Worm (Caenorhabditis elegans): ENCODE data around the gene F22F4.9.

F22F4.9 gene

DNA sequence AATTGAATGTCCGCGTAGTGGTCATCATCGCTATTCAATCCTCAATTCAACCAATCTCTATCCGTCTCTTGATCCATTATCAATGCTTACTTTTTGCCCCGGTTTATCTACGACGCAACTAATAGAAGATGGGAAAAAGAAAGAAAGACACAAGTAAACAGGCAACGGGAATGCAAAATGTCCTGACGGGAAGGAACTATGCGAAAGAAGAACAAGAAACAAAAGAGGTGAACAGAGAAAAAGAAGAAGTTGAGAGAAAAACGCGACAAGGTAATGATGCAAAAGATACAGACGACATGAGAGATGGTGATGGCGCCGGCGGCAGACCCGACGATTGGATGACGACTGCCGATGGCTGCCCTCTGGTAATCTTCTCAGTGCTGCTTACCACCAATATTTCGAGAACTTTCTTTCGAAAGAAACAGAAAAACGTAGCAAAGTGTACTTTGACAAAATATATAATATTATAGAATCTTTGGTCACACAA is 42.7 kb upstream of the F22F4.9 start (continued):
- TF ChIP-seq spr-1 (tag; optimal IDR thresholded peaks at IDR 0.05) (no peak), mdt-29 (GFP tag; IDR thresholded peaks at IDR 0.05) (peak; percentile 52; the same call in 1 of the 2 replicates), snpc-1.2 (GFP tag; IDR thresholded peaks at IDR 0.05) (no peak), dve-1 (tag; optimal IDR thresholded peaks at IDR 0.05; ENCODE audit: insufficient read depth) (peak; percentile 85), dmd-6 (GFP tag; IDR thresholded peaks at IDR 0.05) (peak; percentile 77; the same call in 1 of the 2 replicates), nhr-11 (tag; optimal IDR thresholded peaks at IDR 0.05) (peak; percentile 72), ceh-44 (GFP tag; IDR thresholded peaks at IDR 0.05) (no peak), rbr-2 (tag; optimal IDR thresholded peaks at IDR 0.05) (peak; percentile 40), fkh-10 (GFP tag; optimal IDR thresholded peaks at IDR 0.05) (no peak), zag-1 (tag; optimal IDR thresholded peaks at IDR 0.05) (no peak), zip-2 (tag; optimal IDR thresholded peaks at IDR 0.05) (no peak), T26A8.4 (GFP tag; IDR thresholded peaks at IDR 0.05) (no peak), F26F4.8 (GFP tag; conservative IDR thresholded peaks at IDR 0.05) (no peak), pqm-1 (tag; optimal IDR thresholded peaks at IDR 0.05) (peak; percentile 89), mep-1 (tag; optimal IDR thresholded peaks at IDR 0.05) (peak; percentile 86), lir-3 (tag; optimal IDR thresholded peaks at IDR 0.05) (no peak), unc-62 (GFP tag; optimal IDR thresholded peaks at IDR 0.05 in 1 of 2) (peak in 1 of 2 experiments; percentile 10), unc-62 (tag; optimal IDR thresholded peaks at IDR 0.05) (no peak), unc-130 (GFP tag; optimal IDR thresholded peaks at IDR 0.05) (no peak), jun-1 (tag; optimal IDR thresholded peaks at IDR 0.05) (no peak), ama-1 (optimal IDR thresholded peaks at IDR 0.05) (no peak)

DNA sequence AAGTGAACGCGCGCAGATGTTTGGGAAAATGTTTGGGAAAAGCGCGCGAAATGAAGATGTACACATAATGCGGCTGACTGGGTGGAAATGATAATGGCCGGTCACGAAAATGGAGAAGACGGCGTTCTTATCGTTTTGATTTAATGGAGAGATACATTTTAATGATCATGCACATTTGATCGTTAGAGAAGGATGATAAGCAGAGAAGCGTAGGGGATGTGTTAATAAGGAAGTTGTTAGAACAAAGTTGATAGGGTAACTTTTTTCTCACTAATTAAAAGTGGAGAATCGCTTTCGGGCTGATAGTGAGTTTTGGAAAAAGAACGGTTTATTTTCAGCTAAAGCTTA is 41.8 kb upstream of the F22F4.9 start:
- TF ChIP-seq ceh-44 (GFP tag; IDR thresholded peaks at IDR 0.05) (no peak), fkh-10 (GFP tag; optimal IDR thresholded peaks at IDR 0.05) (no peak), unc-62 (GFP tag; optimal IDR thresholded peaks at IDR 0.05 in 1 of 2) (no peak), unc-62 (tag; optimal IDR thresholded peaks at IDR 0.05) (no peak), daf-16 (GFP tag; optimal IDR thresholded peaks at IDR 0.05) (no peak), daf-16 (tag; optimal IDR thresholded peaks at IDR 0.05) (peak; percentile 0), hlh-30 (tag; optimal IDR thresholded peaks at IDR 0.05; ENCODE audit: insufficient read depth) (peak; percentile 26), nhr-6 (tag; optimal IDR thresholded peaks at IDR 0.05) (no peak), pqm-1 (tag; optimal IDR thresholded peaks at IDR 0.05) (no peak), nhr-11 (tag; optimal IDR thresholded peaks at IDR 0.05) (no peak), attf-4 (tag; optimal IDR thresholded peaks at IDR 0.05) (no peak), ama-1 (optimal IDR thresholded peaks at IDR 0.05) (no peak), nhr-41 (GFP tag; IDR thresholded peaks at IDR 0.05) (no peak), php-3 (GFP tag; IDR thresholded peaks at IDR 0.05) (peak; percentile 58), lin-13 (GFP tag; optimal IDR thresholded peaks at IDR 0.05) (no peak), hmg-1.1 (GFP tag; IDR thresholded peaks at IDR 0.05) (no peak), dve-1 (tag; optimal IDR thresholded peaks at IDR 0.05; ENCODE audit: insufficient read depth) (peak; percentile 27), mxl-3 (GFP tag; optimal IDR thresholded peaks at IDR 0.05) (no peak), dmd-6 (GFP tag; IDR thresholded peaks at IDR 0.05) (0 out of 2 replicates have a peak, but pooled peaks have one; percentile 10), nhr-28 (tag; optimal IDR thresholded peaks at IDR 0.05) (peak; percentile 37), hlh-11 (tag; optimal IDR thresholded peaks at IDR 0.05) (peak; percentile 64), nhr-10 (tag; optimal IDR thresholded peaks at IDR 0.05) (no peak), zag-1 (tag; optimal IDR thresholded peaks at IDR 0.05) (no peak), lin-38 (GFP tag; IDR thresholded peaks at IDR 0.05) (no peak), Y5F2A.4 (GFP tag; optimal IDR thresholded peaks at IDR 0.05) (no peak)

DNA sequence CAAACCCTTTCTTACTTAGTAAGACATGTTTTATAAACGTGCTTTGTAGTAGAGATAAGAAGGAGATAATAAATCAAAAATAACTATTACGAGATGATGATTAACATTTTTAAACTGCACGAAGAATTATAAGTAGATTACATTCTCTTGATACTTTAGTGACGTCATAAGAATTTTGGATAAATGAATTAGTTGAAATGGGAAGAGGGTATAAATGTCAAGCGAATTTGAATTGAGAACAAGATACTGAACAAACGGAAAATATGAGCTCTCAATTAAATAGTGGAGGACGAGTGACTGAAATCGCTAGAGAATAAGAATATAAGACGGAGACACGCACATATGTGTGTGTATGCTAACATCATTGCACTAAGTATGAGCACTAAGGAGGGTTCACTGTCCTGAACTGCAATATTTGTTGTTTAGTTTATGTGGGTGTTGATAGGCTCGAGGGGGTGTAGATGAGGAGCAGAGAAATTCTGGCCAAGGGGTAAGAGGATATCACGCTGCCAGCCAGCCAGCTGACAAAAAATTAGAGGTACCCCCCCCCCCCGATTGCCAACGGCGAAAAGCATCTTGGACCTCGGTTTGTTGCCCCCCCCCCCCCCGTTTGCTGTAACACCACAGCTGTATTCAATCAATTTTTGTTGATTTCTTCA is 41.3 kb upstream of the F22F4.9 start:
- TF ChIP-seq nhr-237 (tag; optimal IDR thresholded peaks at IDR 0.05) (no peak), daf-8 (GFP tag; IDR thresholded peaks at IDR 0.05) (no peak), ZK337.2 (GFP tag; IDR thresholded peaks at IDR 0.05) (no peak), set-16 (GFP tag; IDR thresholded peaks at IDR 0.05) (peak; percentile 78), T20F7.1 (GFP tag; optimal IDR thresholded peaks at IDR 0.05) (no peak), lim-7 (GFP tag; IDR thresholded peaks at IDR 0.05) (no peak), mes-2 (tag; optimal IDR thresholded peaks at IDR 0.05; ENCODE audit: poor library complexity, severe bottlenecking) (no peak), unc-62 (GFP tag; optimal IDR thresholded peaks at IDR 0.05 in 1 of 2) (peak in 1 of 2 experiments; percentile 74), unc-62 (tag; optimal IDR thresholded peaks at IDR 0.05) (no peak), aha-1 (tag) (peak; percentile 73), nhr-102 (tag; optimal IDR thresholded peaks at IDR 0.05) (no peak), lin-39 (tag; optimal IDR thresholded peaks at IDR 0.05) (no peak), ztf-7 (tag; optimal IDR thresholded peaks at IDR 0.05) (no peak), nhr-28 (tag; optimal IDR thresholded peaks at IDR 0.05) (no peak), mxl-2 (GFP tag; conservative IDR thresholded peaks at IDR 0.05) (no peak), daf-16 (GFP tag; optimal IDR thresholded peaks at IDR 0.05) (peak in 1 of 2 experiments; percentile 22), daf-16 (tag; optimal IDR thresholded peaks at IDR 0.05) (no peak), mxl-3 (GFP tag; optimal IDR thresholded peaks at IDR 0.05) (peak; percentile 2)
